Fruit fly (Drosophila melanogaster) whole organism: ENCODE results near the gene Mpp6.

Source experiments
- CG8478 ChIP-seq: fragments of >200 bp; optimal IDR thresholded peaks from 2 replicates; lab custom pipeline; 2018; ENCODE audit warnings: inconsistent platforms
- Dll ChIP-seq: fragments of >200 bp; optimal IDR thresholded peaks from 2 replicates; lab custom pipeline; 2017
- EcR ChIP-seq, 2 experiments: fragments of >200 bp; optimal IDR thresholded peaks; 2 replicates each; lab custom pipeline; 2017; ENCODE audit warnings: missing biosample characterization in 2 of 2, missing genetic modification characterization in 2 of 2, missing genetic modification reagents in 2 of 2
- pan ChIP-seq: fragments of >200 bp; optimal IDR thresholded peaks from 2 replicates; lab custom pipeline; 2017
- psq ChIP-seq: fragments of >200 bp; optimal IDR thresholded peaks from 2 replicates; lab custom pipeline; 2017
- usp ChIP-seq: fragments of >200 bp; optimal IDR thresholded peaks from 2 replicates; lab custom pipeline; 2017; ENCODE audit warnings: missing biosample characterization, missing genetic modification characterization, mixed read lengths

dm6 chr2L:21113546-21113945, 42.5 kb upstream of the Mpp6 start:
- TF ChIP-seq Dll (lab: Kevin White, UChicago) (no peak), EcR (GFP tag; optimal IDR thresholded peaks at IDR 0.05; lab: Kevin White, UChicago) (peak in 1 of 2 experiments; percentile 4), usp (GFP tag; lab: Kevin White, UChicago) (no peak), pan (no peak), CG8478 (no peak), psq (no peak)
